Fruit fly (Drosophila melanogaster) whole organism, embryonic: ENCODE data around the gene Acp63F.

Experiments
- Atf-2 ChIP-seq: fragments of 200-800 bp; sonication (Bioruptor generic); optimal IDR thresholded peaks from 2 replicates; lab custom pipeline; 2016; ENCODE audit warnings: missing biosample characterization, missing genetic modification characterization
- CG30431 ChIP-seq: fragments of 200-800 bp; sonication (Bioruptor generic); optimal IDR thresholded peaks from 2 replicates; lab custom pipeline; 2017; ENCODE audit warnings: missing biosample characterization, missing genetic modification characterization
- CG3163 ChIP-seq: fragments of 200-800 bp; sonication (Bioruptor generic); optimal IDR thresholded peaks from 3 replicates; lab custom pipeline; 2016; ENCODE audit warnings: missing biosample characterization, missing genetic modification characterization
- NK7.1 ChIP-seq: fragments of 200-800 bp; sonication (Bioruptor generic); optimal IDR thresholded peaks from 3 replicates; lab custom pipeline; 2016; ENCODE audit warnings: missing biosample characterization, missing genetic modification characterization

DNA sequence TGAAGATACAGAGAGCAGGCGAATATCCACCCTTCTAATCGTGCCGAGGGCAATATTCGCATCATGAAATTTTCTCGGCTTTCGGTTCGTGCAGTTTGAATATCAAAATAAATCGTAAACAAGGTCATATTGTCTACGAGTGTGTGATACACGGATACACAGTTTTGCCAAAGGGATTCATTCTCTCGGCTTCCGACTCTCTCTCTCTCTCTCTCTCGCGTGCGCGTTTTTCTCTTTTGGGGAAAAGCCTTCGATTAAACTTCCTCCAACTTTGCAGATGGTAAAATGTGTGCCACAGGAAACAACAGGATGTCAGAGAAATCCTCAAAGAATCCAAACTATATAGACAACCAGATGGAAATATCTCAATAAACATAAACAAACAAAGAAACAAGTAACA, 12.0 kb upstream of the Acp63F start:
- no peak for TF ChIP-seq CG30431 (GFP tag; lab: Kevin White, UChicago)
- no peak for TF ChIP-seq CG3163 (GFP tag; lab: Kevin White, UChicago)
- no peak for TF ChIP-seq Atf-2 (GFP tag; lab: Kevin White, UChicago)
- TF ChIP-seq NK7.1 = no peak
